Worm (Caenorhabditis elegans): ENCODE results near the gene F10C2.4.
"Not testable (repeated sequence)": the region's sequence is repeated elsewhere in the genome, so short reads cannot be mapped to it uniquely, and the experiment has no call there.

F10C2.4 gene

DNA sequence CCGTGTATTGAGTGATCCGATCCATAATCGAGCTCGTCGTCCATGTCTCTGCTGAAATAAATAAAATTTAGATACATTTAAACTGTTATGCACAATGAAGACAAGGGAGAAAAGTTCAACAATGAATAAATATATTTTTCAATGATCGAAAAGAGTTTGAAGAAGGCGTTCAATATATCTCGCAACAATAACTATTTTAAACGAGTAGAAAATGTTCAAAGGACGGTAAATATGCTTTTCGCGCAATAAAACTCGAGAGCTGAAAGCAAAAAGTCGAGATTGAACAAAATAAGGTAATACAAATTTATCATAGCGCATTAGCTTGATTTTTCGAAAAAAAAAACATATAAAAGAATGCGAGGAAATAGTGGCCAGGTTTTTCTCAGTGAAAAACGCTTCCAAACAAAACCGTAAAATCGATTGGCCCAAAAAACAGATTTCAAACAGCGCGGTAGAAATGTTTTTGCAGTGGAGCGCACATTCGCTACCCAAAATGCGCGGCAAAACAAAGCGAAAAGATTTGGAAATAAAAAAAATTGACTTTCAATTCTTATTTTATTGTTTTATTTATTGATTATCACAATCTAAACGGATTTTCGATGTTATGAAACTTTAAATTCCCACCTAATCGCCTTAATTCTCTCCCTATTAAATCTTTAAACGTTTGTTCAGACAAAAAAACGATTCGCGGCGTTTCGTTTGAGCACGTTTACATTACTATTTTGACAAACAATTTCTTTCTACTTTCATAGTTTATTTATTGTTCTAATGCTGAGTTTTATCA lies at the start of gene F10C2.4, which contains the start of gene kup-1:
Gene F10C2.4, plus strand, starts transcription at position 734 of the 784 bp plus-strand sequence.
Gene kup-1, minus strand, starts transcription at position 51 of the 784 bp plus-strand sequence.
- no peak for TF ChIP-seq unc-62 (GFP tag; optimal IDR thresholded peaks at IDR 0.05)

DNA sequence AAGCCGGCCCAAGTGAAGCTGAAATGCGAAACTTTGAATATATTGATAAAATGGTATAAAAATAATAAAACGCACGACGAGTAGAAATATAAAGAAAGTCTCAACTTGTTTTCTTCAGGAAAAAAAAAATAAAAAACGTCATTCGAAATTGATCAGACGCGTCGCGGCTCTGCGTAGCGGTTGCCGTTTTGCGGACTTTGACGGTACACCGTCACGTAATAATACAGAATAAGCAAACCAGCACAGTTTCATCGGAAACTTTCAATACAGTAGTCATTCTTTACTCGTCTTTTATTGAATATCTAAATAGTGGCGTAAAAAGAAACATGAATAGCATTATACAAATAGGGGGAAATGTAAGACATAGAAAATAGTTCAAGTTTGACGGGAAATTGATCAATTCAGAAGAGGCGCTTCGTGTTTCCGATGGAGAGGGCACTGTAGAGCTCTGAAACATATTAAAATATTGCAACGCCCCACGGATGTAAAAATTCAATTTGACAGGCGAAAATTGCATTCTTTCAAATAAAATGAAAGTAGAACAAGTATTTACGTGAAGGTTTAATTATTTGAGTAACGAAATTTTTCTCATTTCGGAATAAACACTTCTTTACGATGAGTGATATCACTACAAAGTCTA lies 47.5 kb upstream of the F10C2.4 start, which contains the start of the genes cyl-1 and C52E4.7:
Gene cyl-1, minus strand, starts transcription at position 18 of the 640 bp plus-strand sequence.
Gene C52E4.7, plus strand, starts transcription at position 590 of the 640 bp plus-strand sequence.
- TF ChIP-seq unc-62 (GFP tag; optimal IDR thresholded peaks at IDR 0.05), result no peak

DNA sequence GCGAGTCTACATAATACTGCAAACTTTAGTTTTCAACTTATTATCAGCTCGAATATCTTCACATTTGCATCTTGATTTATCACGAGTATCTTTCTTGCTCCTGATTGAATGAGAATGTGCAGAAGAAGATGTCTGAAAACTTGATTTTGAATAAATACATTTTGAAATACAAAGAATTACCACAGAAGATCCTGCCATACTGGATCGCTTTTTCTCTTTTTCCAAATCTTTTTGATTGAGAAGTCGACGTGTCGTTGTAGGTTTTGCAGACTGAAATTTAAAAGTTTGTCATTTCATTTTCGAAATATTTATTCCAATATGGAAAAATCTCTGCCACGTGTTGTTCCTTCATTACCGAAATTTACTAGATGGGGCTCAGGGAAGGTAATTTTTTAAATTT lies 45.5 kb upstream of the F10C2.4 start, which contains the start of gene C52E4.12:
Gene C52E4.12, plus strand, starts transcription at position 301 of the 400 bp plus-strand sequence.
- TF ChIP-seq unc-62 (GFP tag; optimal IDR thresholded peaks at IDR 0.05), result no peak

DNA sequence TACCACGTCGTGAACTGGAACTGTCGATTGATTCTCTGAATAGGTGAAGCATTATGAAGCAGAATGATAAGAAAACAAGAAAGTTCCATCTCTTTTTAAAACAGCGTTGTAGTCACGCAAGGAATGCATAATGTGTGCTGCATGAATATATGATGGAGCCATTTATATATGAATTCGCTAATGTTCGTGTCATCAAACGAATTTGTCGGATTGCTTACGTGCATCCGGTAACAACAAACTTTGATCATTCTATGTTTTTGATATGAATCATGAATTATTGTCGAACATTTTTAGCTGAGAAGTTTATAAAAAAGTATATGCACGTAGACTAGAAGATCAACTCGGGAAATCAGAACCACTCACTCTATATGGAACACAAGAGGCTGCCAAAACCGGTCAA lies 44.0 kb upstream of the F10C2.4 start:
- TF ChIP-seq unc-62 (GFP tag; optimal IDR thresholded peaks at IDR 0.05), result no peak

DNA sequence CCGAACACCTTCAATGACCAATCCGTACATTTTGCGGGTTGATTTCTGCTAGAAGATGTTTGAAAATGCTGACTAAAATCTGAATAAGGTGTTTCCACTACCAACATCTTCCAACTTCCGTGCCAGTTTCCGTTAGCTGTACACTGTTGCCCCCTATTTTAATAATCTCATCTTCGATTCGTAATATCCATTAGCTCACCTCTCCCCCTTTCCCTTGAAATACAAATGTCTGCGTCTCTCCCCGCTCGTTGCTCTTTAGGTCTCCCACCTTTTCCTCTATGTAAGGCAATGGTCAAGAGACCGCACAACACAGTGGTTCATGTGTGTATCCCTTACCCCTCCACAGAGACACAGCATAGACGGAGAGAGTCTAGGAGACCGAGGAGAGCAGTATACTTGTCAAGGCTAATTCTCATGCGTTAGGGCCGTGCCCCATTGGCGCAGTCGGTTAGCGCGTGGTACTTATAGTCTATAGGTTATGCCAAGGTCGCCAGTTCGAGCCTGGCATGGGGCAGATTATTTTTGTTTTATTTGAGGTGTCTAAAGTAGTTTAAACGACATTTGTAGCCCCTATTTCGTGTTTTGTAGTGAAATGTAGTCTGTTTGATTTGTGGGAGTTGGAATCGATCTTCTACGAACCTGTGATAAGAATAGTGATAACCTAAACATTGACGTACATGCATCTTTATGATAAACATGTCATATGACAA lies 39.5 kb upstream of the F10C2.4 start, which contains the start of gene gcy-33:
Gene gcy-33, minus strand, starts transcription at position 51 of the 710 bp plus-strand sequence.
- no peak for TF ChIP-seq unc-62 (GFP tag; optimal IDR thresholded peaks at IDR 0.05)

DNA sequence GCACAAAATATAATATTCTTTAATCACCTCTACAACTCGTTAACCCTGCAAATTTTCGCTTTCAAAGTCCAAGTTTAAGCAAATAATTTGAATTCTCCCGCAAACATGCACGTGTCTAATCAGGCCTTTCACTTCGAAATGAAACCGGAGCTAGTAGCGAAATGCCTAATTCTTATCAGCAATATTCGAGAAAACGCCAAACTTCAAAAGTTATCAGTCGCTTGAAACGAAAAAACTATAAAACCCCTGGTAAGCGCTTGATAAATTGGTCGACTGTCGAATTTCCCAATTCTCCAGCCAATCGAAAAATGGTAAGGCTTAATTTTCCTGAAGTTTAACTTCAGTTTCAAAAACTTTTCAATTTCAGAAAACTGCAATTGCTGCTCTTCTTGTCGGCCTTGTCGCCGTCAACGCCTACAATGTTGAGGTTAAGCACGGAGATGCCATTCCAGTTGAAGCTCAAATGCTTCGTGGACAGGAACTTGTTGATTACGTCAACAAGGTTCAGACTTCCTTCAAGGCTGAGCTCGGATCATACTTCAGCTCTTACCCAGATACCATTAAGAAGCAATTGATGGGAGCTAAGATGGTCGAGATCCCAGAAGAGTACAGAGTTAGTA lies 38.4 kb upstream of the F10C2.4 start, which contains the start of gene cpr-9:
Gene cpr-9, plus strand, starts transcription at position 188 of the 620 bp plus-strand sequence.
- TF ChIP-seq unc-62 (GFP tag; optimal IDR thresholded peaks at IDR 0.05), result no peak

DNA sequence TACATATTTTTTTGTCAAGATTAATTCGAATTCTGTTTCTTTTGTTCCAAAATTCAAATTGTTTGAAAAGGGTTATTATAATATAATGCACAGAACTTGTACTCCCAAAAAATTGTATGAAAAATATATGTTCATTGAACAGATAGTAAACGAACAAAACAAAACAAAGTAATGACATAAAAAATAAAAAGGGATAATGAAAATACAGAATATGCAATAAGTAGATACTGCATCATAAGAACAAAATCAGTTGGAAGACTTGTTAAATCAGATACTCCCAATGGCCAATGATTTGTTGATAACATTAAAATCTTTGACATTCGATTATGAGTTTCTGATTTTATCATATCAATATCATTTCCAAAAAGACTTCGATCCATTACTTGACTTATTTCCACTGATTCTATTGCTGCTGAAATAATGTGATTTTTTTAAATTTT lies 36.8 kb upstream of the F10C2.4 start:
- TF ChIP-seq unc-62 (GFP tag; optimal IDR thresholded peaks at IDR 0.05), result no peak

DNA sequence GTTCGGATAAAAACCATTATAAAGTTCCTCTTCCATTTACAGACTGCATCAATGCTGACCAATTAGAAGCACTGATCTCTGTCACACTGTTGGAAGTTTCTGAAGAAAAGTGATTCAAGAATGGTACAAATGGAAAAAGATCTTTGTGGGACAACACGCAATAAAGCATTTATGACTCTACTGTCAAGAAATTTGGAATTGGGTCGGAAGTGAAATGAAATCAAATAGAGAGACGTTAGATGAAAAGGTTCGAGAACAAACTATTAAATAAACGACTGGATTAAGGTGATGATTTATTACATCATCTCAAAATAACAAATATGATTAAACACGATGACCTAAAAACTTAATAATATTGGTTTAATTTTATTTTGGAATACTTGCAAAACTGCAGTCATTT lies 34.9 kb upstream of the F10C2.4 start, which contains the start of gene F57F5.3:
Gene F57F5.3, minus strand, starts transcription at position 101 of the 400 bp plus-strand sequence.
- no peak for TF ChIP-seq unc-62 (GFP tag; optimal IDR thresholded peaks at IDR 0.05)

DNA sequence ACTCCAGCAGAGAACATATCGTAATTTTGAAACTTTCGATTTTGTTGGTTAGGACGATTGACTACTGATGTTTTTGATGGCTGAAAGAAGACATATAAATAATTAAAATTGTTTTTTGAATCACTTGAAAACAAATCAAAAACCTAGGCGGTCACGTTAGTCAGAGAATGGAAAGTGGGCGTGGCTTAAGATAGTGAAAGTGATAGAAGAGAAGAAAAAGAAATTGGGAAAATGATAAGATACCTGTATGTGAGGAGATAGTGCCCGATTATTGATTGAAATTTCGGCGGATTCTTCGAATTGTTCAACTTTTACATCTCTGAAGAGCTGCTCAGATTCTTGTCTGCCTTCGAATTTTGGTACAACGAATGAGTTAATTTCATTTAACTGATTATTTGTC lies 29.7 kb upstream of the F10C2.4 start:
- no peak for TF ChIP-seq unc-62 (GFP tag; optimal IDR thresholded peaks at IDR 0.05)

DNA sequence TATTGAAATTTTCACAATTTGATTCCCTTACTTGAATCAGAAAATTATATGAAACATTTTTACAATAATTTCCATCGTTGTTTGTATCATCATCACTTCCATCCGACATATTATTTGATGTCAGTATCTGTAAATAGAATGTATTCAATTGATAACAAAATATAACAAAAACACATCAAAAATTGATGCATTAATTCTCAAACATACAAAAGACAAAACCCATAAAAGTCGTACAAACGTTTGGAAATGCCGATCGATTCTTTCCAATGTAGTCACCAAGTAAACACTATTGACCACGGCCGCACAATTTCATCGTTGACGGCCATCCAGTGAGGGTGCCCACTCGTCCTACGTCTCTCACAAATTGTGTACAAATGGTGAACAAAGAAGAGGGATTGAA lies 28.1 kb upstream of the F10C2.4 start, which contains the start of gene add-2:
Gene add-2, minus strand, starts transcription at position 109 of the 400 bp plus-strand sequence.
- no peak for TF ChIP-seq unc-62 (GFP tag; optimal IDR thresholded peaks at IDR 0.05)

DNA sequence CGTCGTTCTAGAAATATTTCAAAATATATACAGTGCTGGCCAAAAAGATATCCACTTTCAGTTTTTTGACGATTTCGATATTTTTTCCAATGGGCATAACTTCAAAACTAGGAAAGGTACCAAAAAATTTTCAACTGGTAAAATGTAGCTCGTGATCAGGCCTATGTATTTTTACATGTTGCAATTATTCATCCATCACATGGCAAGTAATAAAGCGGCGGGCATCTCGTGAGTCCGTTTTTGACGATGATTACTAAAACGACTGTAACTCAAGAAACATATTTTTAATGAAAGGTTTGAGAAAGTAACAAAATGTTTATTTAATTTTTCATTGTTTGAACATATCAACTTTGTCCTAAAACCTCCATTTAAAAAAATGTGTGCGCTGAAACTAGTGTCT lies 21.3 kb upstream of the F10C2.4 start, which contains the start of gene F10C2.3:
Gene F10C2.3, plus strand, starts transcription at position 301 of the 400 bp plus-strand sequence.
- not testable (repeated sequence) for TF ChIP-seq unc-62 (GFP tag; optimal IDR thresholded peaks at IDR 0.05)

DNA sequence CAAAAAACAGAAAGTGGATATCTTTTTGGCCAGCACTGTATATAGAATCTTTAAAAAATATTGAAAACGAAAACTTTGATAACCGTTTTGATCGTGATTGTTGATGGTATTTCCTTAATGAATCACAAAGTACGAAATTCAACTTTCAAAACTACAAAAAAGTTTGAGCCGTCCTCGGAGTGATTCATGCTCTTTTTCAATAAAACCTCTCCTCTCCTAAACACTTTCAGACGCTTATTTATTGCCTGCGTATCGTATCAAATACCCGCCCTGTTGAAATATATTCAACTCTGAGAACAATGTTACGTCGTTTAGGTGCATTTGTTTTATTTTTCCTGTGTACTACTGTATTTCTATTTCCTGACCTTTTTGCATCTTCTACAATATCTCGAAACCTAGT lies 20.4 kb upstream of the F10C2.4 start:
- no peak for TF ChIP-seq unc-62 (GFP tag; optimal IDR thresholded peaks at IDR 0.05)

DNA sequence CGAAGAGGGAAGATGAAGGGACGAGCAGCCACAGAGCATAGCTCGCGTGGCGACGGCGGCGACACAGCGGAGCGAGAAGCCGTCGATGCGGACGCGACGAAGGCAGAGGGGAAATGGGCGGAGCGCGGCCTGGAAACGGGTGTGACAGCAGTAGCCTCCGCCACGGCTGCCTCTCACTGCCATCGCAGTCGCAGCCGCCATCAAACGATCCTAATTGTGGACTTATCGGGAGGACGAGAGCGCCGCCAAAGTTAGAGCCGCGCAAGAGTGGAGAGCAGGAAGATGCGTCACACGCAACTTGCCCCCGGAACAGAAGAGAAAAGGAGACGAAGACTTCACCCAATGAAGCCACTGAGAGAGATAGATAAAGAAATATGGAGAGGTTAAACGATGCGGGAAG lies 17.1 kb upstream of the F10C2.4 start:
- TF ChIP-seq unc-62 (GFP tag; optimal IDR thresholded peaks at IDR 0.05), result no peak

DNA sequence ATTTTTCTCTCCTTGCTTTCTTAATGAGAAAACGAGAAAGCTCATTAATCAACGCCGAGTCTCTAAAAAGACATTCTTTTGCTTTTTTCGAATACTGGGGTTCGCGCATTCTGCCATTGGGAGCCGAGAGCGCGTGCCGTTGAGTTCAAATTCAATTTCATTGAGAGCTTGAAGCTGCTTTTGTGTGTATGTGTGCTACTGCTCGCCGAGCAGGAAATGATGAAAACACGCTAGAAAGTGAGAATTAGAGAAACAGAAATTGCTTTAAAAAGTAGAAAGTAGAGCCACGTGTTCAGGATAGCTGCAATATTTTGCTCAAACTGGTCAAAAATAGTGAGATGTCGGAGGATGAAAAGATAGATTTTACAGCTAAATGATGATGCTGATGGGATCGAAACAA lies 15.7 kb upstream of the F10C2.4 start:
- TF ChIP-seq unc-62 (GFP tag; optimal IDR thresholded peaks at IDR 0.05), result no peak

DNA sequence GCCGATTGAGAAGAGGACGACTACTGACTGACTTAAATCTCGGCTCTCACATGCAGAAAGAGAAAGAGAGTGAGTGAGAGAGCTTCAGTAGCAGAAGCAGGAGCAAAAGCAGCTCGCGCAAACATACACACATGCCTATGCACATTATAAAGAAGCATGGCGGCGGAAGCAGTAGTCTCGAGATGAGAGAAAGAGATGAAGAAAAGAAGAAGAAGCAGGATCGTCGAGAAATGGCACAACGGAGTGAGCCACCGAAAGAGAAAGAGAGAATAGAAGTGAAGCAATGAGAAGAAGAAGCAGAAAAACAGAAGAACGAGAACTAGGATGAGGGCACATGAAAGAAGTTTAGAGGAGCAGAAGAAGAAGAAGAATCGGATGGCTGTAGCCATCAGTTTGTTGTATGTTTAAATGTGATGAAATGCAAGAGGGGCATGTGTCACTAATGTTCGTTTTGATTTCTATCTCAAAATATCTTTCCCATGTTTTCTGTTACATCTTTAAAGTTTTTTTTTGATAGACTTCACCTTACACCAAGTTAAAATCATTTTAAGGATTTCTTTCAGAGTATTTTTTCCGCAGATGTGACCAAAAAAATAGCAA lies 14.4 kb upstream of the F10C2.4 start:
- TF ChIP-seq unc-62 (GFP tag; optimal IDR thresholded peaks at IDR 0.05), result no peak

All from whole organism, dauer.